Worm (Caenorhabditis elegans) whole organism, mixed stage, embryonic: ENCODE data around the gene let-767.

Source experiments
- lsy-2 ChIP-seq: fragments of 150-350 bp; optimal IDR thresholded peaks from 2 replicates; lab custom pipeline; 2014; ENCODE audit warnings: missing biosample characterization, missing genetic modification characterization
- mab-5 ChIP-seq: fragments of 150-350 bp; optimal IDR thresholded peaks from 2 replicates; lab custom pipeline; 2014; ENCODE audit warnings: missing biosample characterization, missing genetic modification characterization
- nhr-12 ChIP-seq: fragments of 150-350 bp; optimal IDR thresholded peaks from 2 replicates; lab custom pipeline; 2014; ENCODE audit warnings: missing biosample characterization, missing genetic modification characterization
- snpc-4 ChIP-seq: fragments of 150-350 bp; optimal IDR thresholded peaks from 2 replicates; lab custom pipeline; 2014; ENCODE audit warnings: missing biosample characterization, missing genetic modification characterization
- unc-62 ChIP-seq: fragments of 150-350 bp; optimal IDR thresholded peaks from 2 replicates; lab custom pipeline; 2014; ENCODE audit warnings: missing biosample characterization, missing genetic modification reagents, missing genetic modification characterization

DNA sequence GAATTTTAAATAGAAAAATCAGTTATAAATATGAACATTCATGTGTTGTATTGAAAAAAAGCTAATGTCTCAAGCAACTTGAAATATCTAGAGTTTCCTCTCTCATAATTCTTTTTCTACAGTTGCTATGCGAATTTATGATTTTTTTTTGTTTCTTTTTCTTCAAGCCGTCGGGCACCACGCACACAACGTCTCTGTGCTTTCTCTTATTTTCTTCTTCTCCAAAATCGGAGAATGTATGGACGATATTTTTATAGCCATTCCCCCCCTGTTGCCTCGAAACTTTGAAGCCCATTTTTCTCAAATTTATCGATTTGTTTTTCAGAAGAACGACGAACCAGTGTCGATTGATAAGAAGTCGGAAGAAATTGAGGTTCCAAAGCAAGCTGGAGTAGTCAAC is 17.0 kb upstream of the let-767 start:
- TF ChIP-seq unc-62 (GFP tag; lab: Kevin White, UChicago) (no peak), lsy-2 (tag; lab: Kevin White, UChicago) (no peak), mab-5 (tag; lab: Kevin White, UChicago) (no peak), snpc-4 (tag; lab: Kevin White, UChicago) (no peak), nhr-12 (tag; lab: Kevin White, UChicago) (no peak)
